Worm (Caenorhabditis elegans) whole organism, midembryonic: ENCODE results near the gene sluh-7.

Experiments used
- T22C8.4 ChIP-seq: fragments of 200-800 bp; sonication (Bioruptor generic); IDR thresholded peaks from 2 replicates; pipeline ENCODE4 v1.3.6; 2022; ENCODE audit warnings: missing genetic modification characterization, missing compliant biosample characterization
- cog-1 ChIP-seq: sonication (generic microtip); optimal IDR thresholded peaks from 2 replicates; lab custom pipeline; 2016; ENCODE audit warnings: missing genetic modification characterization, missing compliant biosample characterization
- flt-1 ChIP-seq: fragments of 200-800 bp; sonication (Bioruptor generic); IDR thresholded peaks from 2 replicates; pipeline ENCODE4 v1.3.6; 2022; ENCODE audit warnings: missing genetic modification characterization, missing compliant biosample characterization
- med-1 ChIP-seq: sonication (generic microtip); optimal IDR thresholded peaks from 2 replicates; lab custom pipeline; 2017; ENCODE audit warnings: missing genetic modification characterization, mild to moderate bottlenecking, missing compliant biosample characterization, antibody characterized with exemption, missing genetic modification reagents; ENCODE audit not compliant: insufficient read depth
- ref-1 ChIP-seq: fragments of 200-800 bp; sonication (Bioruptor generic); conservative IDR thresholded peaks from 2 replicates; pipeline ENCODE4 v1.3.6; 2022; ENCODE audit warnings: missing genetic modification reagents, missing genetic modification characterization, missing compliant biosample characterization
- tab-1 ChIP-seq: fragments of 200-800 bp; sonication (Bioruptor generic); IDR thresholded peaks from 2 replicates; pipeline ENCODE4 v1.3.6; 2022; ENCODE audit warnings: missing genetic modification characterization, missing compliant biosample characterization

DNA sequence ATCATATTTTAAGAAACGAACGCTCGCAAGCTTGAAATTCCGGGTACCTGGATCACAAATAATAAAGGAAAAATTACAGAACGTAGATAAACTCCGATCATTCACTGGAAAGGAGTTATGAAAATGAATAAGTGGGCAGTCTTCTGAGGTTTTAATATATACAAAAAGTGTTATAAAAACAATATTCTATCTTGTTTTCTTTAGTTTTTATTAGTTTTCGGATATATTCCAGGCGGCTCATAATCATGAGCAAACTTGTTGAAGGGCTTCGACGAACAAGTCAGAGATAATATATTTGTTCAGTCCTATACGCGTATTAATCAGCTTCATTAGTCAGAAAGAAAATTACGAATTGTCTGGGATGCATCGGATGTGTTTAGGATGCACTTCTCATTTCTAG is 41.7 kb downstream of the sluh-7 start, which contains the start of gene gcy-6:
- TF ChIP-seq tab-1 (no peak), cog-1 (tag; lab: Kevin White, UChicago) (no peak), med-1 (GFP tag; lab: Kevin White, UChicago) (no peak), flt-1 (GFP tag; lab: Robert Waterston, UW) (no peak), T22C8.4 (GFP tag; lab: Robert Waterston, UW) (no peak), ref-1 (GFP tag; lab: Robert Waterston, UW) (no peak)
